Fruit fly (Drosophila melanogaster) whole organism, embryonic: ENCODE measurements around the gene asun.

Experiments used
- Ada2b ChIP-seq: fragments of 200-800 bp; sonication (Bioruptor generic); IDR thresholded peaks from 2 replicates; pipeline ENCODE4 v1.3.6; 2022; ENCODE audit warnings: missing biosample characterization, missing genetic modification characterization
- Adf1 ChIP-seq: fragments of 200-800 bp; sonication (Bioruptor generic); IDR thresholded peaks from 2 replicates; pipeline ENCODE4 v1.3.6; 2022; ENCODE audit warnings: missing biosample characterization, missing genetic modification characterization
- CG10267 ChIP-seq: fragments of 200-800 bp; sonication (Bioruptor generic); optimal IDR thresholded peaks from 2 replicates; lab custom pipeline; 2018; ENCODE audit warnings: missing biosample characterization, mild to moderate bottlenecking, missing genetic modification characterization, moderate library complexity
- CG11093 ChIP-seq: fragments of 200-800 bp; sonication (Bioruptor generic); IDR thresholded peaks from 3 replicates; pipeline ENCODE4 v1.3.6; 2022; ENCODE audit warnings: missing biosample characterization, missing genetic modification characterization
- CG12071 ChIP-seq: fragments of 200-800 bp; sonication (Bioruptor generic); optimal IDR thresholded peaks from 3 replicates; lab custom pipeline; 2018; ENCODE audit warnings: missing biosample characterization, mild to moderate bottlenecking, missing genetic modification characterization
- CG12299 ChIP-seq: fragments of 200-800 bp; sonication (Bioruptor generic); optimal IDR thresholded peaks from 2 replicates; lab custom pipeline; 2018; ENCODE audit warnings: missing biosample characterization, mild to moderate bottlenecking, missing genetic modification characterization
- CG13424 ChIP-seq: fragments of 200-800 bp; sonication (Bioruptor generic); optimal IDR thresholded peaks from 2 replicates; lab custom pipeline; 2019; ENCODE audit warnings: missing biosample characterization, mild to moderate bottlenecking, missing genetic modification characterization, moderate library complexity
- CG13894 ChIP-seq: fragments of 200-800 bp; sonication (Bioruptor generic); optimal IDR thresholded peaks from 3 replicates; lab custom pipeline; 2018; ENCODE audit warnings: missing biosample characterization, mild to moderate bottlenecking, missing genetic modification characterization, moderate library complexity
- CG15601 ChIP-seq: fragments of 200-800 bp; sonication (Bioruptor generic); optimal IDR thresholded peaks from 3 replicates; lab custom pipeline; 2019; ENCODE audit warnings: missing biosample characterization, mild to moderate bottlenecking, missing genetic modification characterization, moderate library complexity
- CG16863 ChIP-seq: fragments of 200-800 bp; sonication (Bioruptor generic); optimal IDR thresholded peaks from 3 replicates; lab custom pipeline; 2016; ENCODE audit warnings: missing biosample characterization, missing genetic modification characterization
- CG17385 ChIP-seq: fragments of 200-800 bp; sonication (Bioruptor generic); optimal IDR thresholded peaks from 3 replicates; lab custom pipeline; 2018; ENCODE audit warnings: missing biosample characterization, mild to moderate bottlenecking, missing genetic modification characterization
- CG17612 ChIP-seq: fragments of 200-800 bp; sonication (Bioruptor generic); IDR thresholded peaks from 2 replicates; pipeline ENCODE4 v1.3.6; 2022; ENCODE audit warnings: missing biosample characterization, missing genetic modification characterization
- CG2889 ChIP-seq: fragments of 200-800 bp; sonication (Bioruptor generic); IDR thresholded peaks from 3 replicates; pipeline ENCODE4 v1.3.6; 2022; ENCODE audit warnings: missing biosample characterization, missing genetic modification characterization
- CG31224 ChIP-seq: fragments of 200-800 bp; sonication (Bioruptor generic); IDR thresholded peaks from 2 replicates; pipeline ENCODE4 v1.3.6; 2022; ENCODE audit warnings: missing biosample characterization, missing genetic modification characterization
- CG31441 ChIP-seq: fragments of 200-800 bp; sonication (Bioruptor generic); IDR thresholded peaks from 2 replicates; pipeline ENCODE4 v1.3.6; 2022; ENCODE audit warnings: missing biosample characterization, missing genetic modification characterization
- CG34376 ChIP-seq: fragments of 200-800 bp; sonication (Bioruptor generic); optimal IDR thresholded peaks from 2 replicates; lab custom pipeline; 2018; ENCODE audit warnings: missing biosample characterization, mild to moderate bottlenecking, missing genetic modification characterization
- CG34422 ChIP-seq: fragments of 200-800 bp; sonication (Bioruptor generic); IDR thresholded peaks from 3 replicates; pipeline ENCODE4 v1.3.6; 2022; ENCODE audit warnings: missing biosample characterization, missing genetic modification characterization
- CG8290 ChIP-seq, 3 experiments: fragments of 200-800 bp; sonication (Bioruptor generic); optimal IDR thresholded peaks; 2 replicates each; lab custom pipeline; 2016 to 2019; ENCODE audit warnings: missing biosample characterization in 3 of 3, missing genetic modification characterization in 3 of 3, mild to moderate bottlenecking in 2 of 3, moderate library complexity in 1 of 3
- CG8359 ChIP-seq: fragments of 200-800 bp; sonication (Bioruptor generic); optimal IDR thresholded peaks from 2 replicates; lab custom pipeline; 2017; ENCODE audit warnings: missing biosample characterization, mild to moderate bottlenecking, missing genetic modification characterization, borderline replicate concordance
- CG8478 ChIP-seq: fragments of >200 bp; optimal IDR thresholded peaks from 2 replicates; lab custom pipeline; 2018
- CG9727 ChIP-seq: fragments of 200-800 bp; sonication (Bioruptor generic); optimal IDR thresholded peaks from 3 replicates; lab custom pipeline; 2017; ENCODE audit warnings: missing biosample characterization, mild to moderate bottlenecking, missing genetic modification characterization
- Hr51 ChIP-seq, 2 experiments: fragments of 200-800 bp; sonication (Bioruptor generic); optimal IDR thresholded peaks; 2 replicates in 1 of 2; 3 replicates in 1 of 2; lab custom pipeline; 2016 to 2018; ENCODE audit warnings: missing biosample characterization in 2 of 2, missing genetic modification characterization in 2 of 2, mild to moderate bottlenecking in 1 of 2, moderate library complexity in 1 of 2
- Lhr ChIP-seq: fragments of 200-800 bp; sonication (Bioruptor generic); optimal IDR thresholded peaks from 3 replicates; lab custom pipeline; 2017; ENCODE audit warnings: mild to moderate bottlenecking, missing biosample characterization, missing genetic modification reagents, missing genetic modification characterization
- Lim3 ChIP-seq: fragments of 200-800 bp; sonication (Bioruptor generic); IDR thresholded peaks from 2 replicates; pipeline ENCODE4 v1.3.6; 2022; ENCODE audit warnings: missing biosample characterization, missing genetic modification characterization
- Oaz ChIP-seq: fragments of 200-800 bp; sonication (Bioruptor generic); IDR thresholded peaks from 2 replicates; pipeline ENCODE4 v1.3.6; 2022; ENCODE audit warnings: missing biosample characterization, missing genetic modification characterization
- Ptx1 ChIP-seq: fragments of 200-800 bp; sonication (Bioruptor generic); IDR thresholded peaks from 2 replicates; pipeline ENCODE4 v1.3.6; 2022; ENCODE audit warnings: missing biosample characterization, missing genetic modification characterization
- Spps ChIP-seq: fragments of 200-800 bp; sonication (Bioruptor generic); optimal IDR thresholded peaks from 2 replicates; lab custom pipeline; 2018; ENCODE audit warnings: missing biosample characterization, mild to moderate bottlenecking, missing genetic modification characterization
- bab2 ChIP-seq: fragments of 200-800 bp; sonication (Bioruptor generic); optimal IDR thresholded peaks from 2 replicates; lab custom pipeline; 2016; ENCODE audit warnings: missing biosample characterization, missing genetic modification characterization
- br ChIP-seq: fragments of >200 bp; optimal IDR thresholded peaks from 2 replicates; lab custom pipeline; 2017
- btn ChIP-seq: fragments of 200-800 bp; sonication (Bioruptor generic); optimal IDR thresholded peaks from 2 replicates; lab custom pipeline; 2016; ENCODE audit warnings: missing biosample characterization, missing genetic modification characterization
- corto ChIP-seq: fragments of 200-800 bp; sonication (Bioruptor generic); optimal IDR thresholded peaks from 2 replicates; lab custom pipeline; 2016; ENCODE audit warnings: missing biosample characterization, mild to moderate bottlenecking, missing genetic modification characterization, moderate library complexity
- danr ChIP-seq: fragments of 200-800 bp; sonication (Bioruptor generic); IDR thresholded peaks from 2 replicates; pipeline ENCODE4 v1.3.6; 2022; ENCODE audit warnings: missing biosample characterization, missing genetic modification characterization
- ems ChIP-seq: fragments of 200-800 bp; sonication (Bioruptor generic); optimal IDR thresholded peaks from 3 replicates; lab custom pipeline; 2016; ENCODE audit warnings: missing biosample characterization, missing genetic modification characterization
- en ChIP-seq: fragments of 200-800 bp; sonication (Bioruptor generic); optimal IDR thresholded peaks from 2 replicates; lab custom pipeline; 2016; ENCODE audit warnings: missing biosample characterization, missing genetic modification characterization
- ewg ChIP-seq: fragments of 200-800 bp; sonication (Bioruptor generic); optimal IDR thresholded peaks from 3 replicates; lab custom pipeline; 2017; ENCODE audit warnings: mild to moderate bottlenecking, missing biosample characterization, missing genetic modification reagents, missing genetic modification characterization
- exex ChIP-seq: fragments of 200-800 bp; sonication (Bioruptor generic); optimal IDR thresholded peaks from 4 replicates; lab custom pipeline; 2018; ENCODE audit warnings: missing biosample characterization, mild to moderate bottlenecking, missing genetic modification characterization, moderate library complexity
- fd102C ChIP-seq: fragments of 200-800 bp; sonication (Bioruptor generic); optimal IDR thresholded peaks from 2 replicates; lab custom pipeline; 2018; ENCODE audit warnings: missing biosample characterization, mild to moderate bottlenecking, missing genetic modification characterization, moderate library complexity
- hth ChIP-seq: fragments of >200 bp; optimal IDR thresholded peaks from 2 replicates; lab custom pipeline; 2017; ENCODE audit warnings: inconsistent platforms
- jumu ChIP-seq: fragments of 200-800 bp; sonication (Bioruptor generic); optimal IDR thresholded peaks from 3 replicates; lab custom pipeline; 2016; ENCODE audit warnings: missing biosample characterization, missing genetic modification characterization
- lilli ChIP-seq: fragments of 200-800 bp; sonication (Bioruptor generic); optimal IDR thresholded peaks from 3 replicates; lab custom pipeline; 2016; ENCODE audit warnings: missing biosample characterization, missing genetic modification characterization
- pb ChIP-seq: fragments of 200-800 bp; sonication (Bioruptor generic); optimal IDR thresholded peaks from 3 replicates; lab custom pipeline; 2016; ENCODE audit warnings: missing biosample characterization, missing genetic modification characterization
- pho ChIP-seq: fragments of 200-800 bp; sonication (Bioruptor generic); optimal IDR thresholded peaks from 2 replicates; lab custom pipeline; 2016; ENCODE audit warnings: missing biosample characterization, missing genetic modification characterization
- pros ChIP-seq: fragments of 200-800 bp; sonication (Bioruptor generic); optimal IDR thresholded peaks from 3 replicates; lab custom pipeline; 2019; ENCODE audit warnings: missing biosample characterization, mild to moderate bottlenecking, missing genetic modification characterization, moderate library complexity
- salm ChIP-seq: fragments of 200-800 bp; sonication (Bioruptor generic); optimal IDR thresholded peaks from 2 replicates; lab custom pipeline; 2018; ENCODE audit warnings: missing biosample characterization, mild to moderate bottlenecking, missing genetic modification characterization
- sim ChIP-seq: fragments of 200-800 bp; sonication (Bioruptor generic); IDR thresholded peaks from 2 replicates; pipeline ENCODE4 v1.3.6; 2022; ENCODE audit warnings: missing biosample characterization, missing genetic modification characterization
- sqz ChIP-seq: fragments of 200-800 bp; sonication (Bioruptor generic); optimal IDR thresholded peaks from 3 replicates; lab custom pipeline; 2018; ENCODE audit warnings: missing biosample characterization, mild to moderate bottlenecking, missing genetic modification characterization
- sug ChIP-seq: fragments of 200-800 bp; optimal IDR thresholded peaks from 2 replicates; lab custom pipeline; 2019; ENCODE audit warnings: missing biosample characterization, mild to moderate bottlenecking, missing genetic modification characterization, moderate library complexity
- wdn ChIP-seq: fragments of 200-800 bp; sonication (Bioruptor generic); IDR thresholded peaks from 2 replicates; pipeline ENCODE4 v1.3.6; 2022; ENCODE audit warnings: missing biosample characterization, missing genetic modification characterization
- wor ChIP-seq: fragments of 200-800 bp; sonication (Bioruptor generic); IDR thresholded peaks from 2 replicates; pipeline ENCODE4 v1.3.6; 2022; ENCODE audit warnings: missing biosample characterization, missing genetic modification characterization

Gene asun

dm6 chr3R:16240478-16241101 is 23.5 kb upstream of the asun start (continued):
- peak; percentile 7 for TF ChIP-seq CG9727 (GFP tag; lab: Kevin White, UChicago)
- TF ChIP-seq jumu, result peak; percentile 4
- no peak for TF ChIP-seq CG12071
- no peak for TF ChIP-seq corto (GFP tag; lab: Kevin White, UChicago)
- no peak for TF ChIP-seq CG11093 (GFP tag; lab: Robert Waterston, UW)
- peak; percentile 66 for TF ChIP-seq CG13894 (tag; lab: Kevin White, UChicago)
- no peak for TF ChIP-seq CG8290 (GFP tag; optimal IDR thresholded peaks at IDR 0.05; lab: Kevin White, UChicago)
- peak in 1 of 2 experiments; percentile 35 for TF ChIP-seq CG8290 (tag; optimal IDR thresholded peaks at IDR 0.05; lab: Kevin White, UChicago)
- TF ChIP-seq bab2 (GFP tag; lab: Kevin White, UChicago), result peak; percentile 19
- no peak for TF ChIP-seq CG34422 (GFP tag; lab: Robert Waterston, UW)

- TF ChIP-seq Lim3 (GFP tag; lab: Robert Waterston, UW) (no peak), CG8359 (peak; percentile 20), CG31224 (GFP tag; lab: Robert Waterston, UW) (no peak), CG2889 (GFP tag; lab: Robert Waterston, UW) (no peak), sim (GFP tag; lab: Robert Waterston, UW) (no peak), danr (GFP tag; lab: Robert Waterston, UW) (no peak), CG12299 (tag; lab: Kevin White, UChicago) (peak; percentile 44), hth (lab: Kevin White, UChicago) (no peak), en (no peak), CG10267 (no peak), CG13424 (tag; lab: Kevin White, UChicago) (peak; percentile 54), CG34376 (GFP tag; lab: Kevin White, UChicago) (peak; percentile 92), Ada2b (GFP tag; lab: Robert Waterston, UW) (no peak), wdn (no peak), fd102C (GFP tag; lab: Kevin White, UChicago) (no peak), pros (GFP tag; lab: Kevin White, UChicago) (peak; percentile 96), Ptx1 (GFP tag; lab: Robert Waterston, UW) (no peak), wor (no peak), pho (GFP tag; lab: Kevin White, UChicago) (peak; percentile 51), ewg (GFP tag; lab: Kevin White, UChicago) (no peak), salm (tag; lab: Kevin White, UChicago) (no peak), CG9727 (GFP tag; lab: Kevin White, UChicago) (no peak), pb (GFP tag; lab: Kevin White, UChicago) (no peak), CG8478 (lab: Kevin White, UChicago) (peak; percentile 73), Oaz (GFP tag; lab: Robert Waterston, UW) (no peak), Hr51 (GFP tag; optimal IDR thresholded peaks at IDR 0.05; lab: Kevin White, UChicago) (no peak), lilli (GFP tag; lab: Kevin White, UChicago) (peak; percentile 16), br (lab: Kevin White, UChicago) (no peak), CG31441 (GFP tag; lab: Robert Waterston, UW) (no peak), sug (tag; lab: Kevin White, UChicago) (peak; percentile 79), exex (tag; lab: Kevin White, UChicago) (peak; percentile 18), sqz (peak; percentile 15), btn (GFP tag; lab: Kevin White, UChicago) (no peak), CG16863 (GFP tag; lab: Kevin White, UChicago) (no peak), CG15601 (no peak), Spps (tag; lab: Kevin White, UChicago) (no peak), ems (GFP tag; lab: Kevin White, UChicago) (peak; percentile 47), CG17385 (GFP tag; lab: Kevin White, UChicago) (peak; percentile 39), Adf1 (GFP tag; lab: Robert Waterston, UW) (no peak), CG17612 (GFP tag; lab: Robert Waterston, UW) (no peak), CG13894 (tag; lab: Kevin White, UChicago) (peak; percentile 95), Lhr (GFP tag; lab: Kevin White, UChicago) (no peak)
These were observed 22.8 kb upstream of the asun start for dm6 chr3R:16241102-16241779.
